Fruit fly (Drosophila melanogaster) whole organism, embryonic: ENCODE measurements around the gene Or19b.
"Not testable (repeated sequence)": the region's sequence is repeated elsewhere in the genome, so short reads cannot be mapped to it uniquely, and the experiment has no call there.

Experiments
- Awh ChIP-seq: fragments of 200-800 bp; sonication (Bioruptor generic); IDR thresholded peaks from 2 replicates; pipeline ENCODE4, ENCODE4 v1.3.6; 2022; ENCODE audit warnings: missing biosample characterization, missing genetic modification characterization
- CG10147 ChIP-seq: fragments of 200-800 bp; sonication (Bioruptor generic); optimal IDR thresholded peaks from 2 replicates; lab custom pipeline; 2019; ENCODE audit warnings: missing biosample characterization, mild to moderate bottlenecking, missing genetic modification characterization, moderate library complexity
- CG10209 ChIP-seq: fragments of 200-800 bp; sonication (Bioruptor generic); optimal IDR thresholded peaks from 3 replicates; lab custom pipeline; 2017; ENCODE audit warnings: missing biosample characterization, mild to moderate bottlenecking, missing genetic modification characterization, missing genetic modification reagents
- CG10274 ChIP-seq: fragments of 200-800 bp; sonication (Bioruptor generic); optimal IDR thresholded peaks from 3 replicates; lab custom pipeline; 2017; ENCODE audit warnings: missing biosample characterization, mild to moderate bottlenecking, missing genetic modification characterization
- CG11696 ChIP-seq: fragments of 200-800 bp; sonication (Bioruptor generic); IDR thresholded peaks from 2 replicates; pipeline ENCODE4 v1.3.6; 2022; ENCODE audit warnings: missing biosample characterization, missing genetic modification characterization
- CG12744 ChIP-seq: fragments of 200-800 bp; sonication (Bioruptor generic); optimal IDR thresholded peaks from 2 replicates; lab custom pipeline; 2016; ENCODE audit warnings: missing biosample characterization, missing genetic modification characterization
- CG13287 ChIP-seq: fragments of 200-800 bp; sonication (Bioruptor generic); IDR thresholded peaks from 2 replicates; pipeline ENCODE4 v1.3.6; 2022; ENCODE audit warnings: missing biosample characterization, missing genetic modification characterization; ENCODE audit not compliant: partially characterized antibody
- CG14710 ChIP-seq: fragments of 200-800 bp; sonication (Bioruptor generic); optimal IDR thresholded peaks from 3 replicates; lab custom pipeline; 2019; ENCODE audit warnings: missing biosample characterization, mild to moderate bottlenecking, missing genetic modification characterization, moderate library complexity
- CG18476 ChIP-seq: fragments of 200-800 bp; sonication (Bioruptor generic); optimal IDR thresholded peaks from 2 replicates; lab custom pipeline; 2016; ENCODE audit warnings: missing biosample characterization, mild to moderate bottlenecking, missing genetic modification characterization
- CG30431 ChIP-seq: fragments of 200-800 bp; sonication (Bioruptor generic); optimal IDR thresholded peaks from 2 replicates; lab custom pipeline; 2017; ENCODE audit warnings: missing biosample characterization, missing genetic modification characterization
- CG31388 ChIP-seq: fragments of 200-800 bp; sonication (Bioruptor generic); optimal IDR thresholded peaks from 2 replicates; lab custom pipeline; 2016; ENCODE audit warnings: missing biosample characterization, missing genetic modification characterization
- CG3163 ChIP-seq: fragments of 200-800 bp; sonication (Bioruptor generic); optimal IDR thresholded peaks from 3 replicates; lab custom pipeline; 2016; ENCODE audit warnings: missing biosample characterization, missing genetic modification characterization
- CG3838 ChIP-seq: fragments of 200-800 bp; sonication (Bioruptor generic); optimal IDR thresholded peaks from 3 replicates; lab custom pipeline; 2016; ENCODE audit warnings: missing biosample characterization, missing genetic modification characterization
- CG4730 ChIP-seq: fragments of 200-800 bp; sonication (Bioruptor generic); IDR thresholded peaks from 2 replicates; pipeline ENCODE4 v1.3.6; 2022; ENCODE audit warnings: missing biosample characterization, missing genetic modification characterization
- CG5953 ChIP-seq: fragments of 200-800 bp; sonication (Bioruptor generic); IDR thresholded peaks from 2 replicates; pipeline ENCODE4 v1.3.6; 2022; ENCODE audit warnings: missing biosample characterization, missing genetic modification characterization
- CG6272 ChIP-seq: fragments of 200-800 bp; sonication (Bioruptor generic); IDR thresholded peaks from 2 replicates; pipeline ENCODE4 v1.3.6; 2022; ENCODE audit warnings: missing biosample characterization, missing genetic modification characterization
- Deaf1 ChIP-seq: fragments of 200-800 bp; optimal IDR thresholded peaks from 3 replicates; lab custom pipeline; 2019; ENCODE audit warnings: missing biosample characterization, mild to moderate bottlenecking, missing genetic modification characterization, moderate library complexity
- Hr39 ChIP-seq: fragments of >200 bp; optimal IDR thresholded peaks from 2 replicates; lab custom pipeline; 2017
- Hr51 ChIP-seq, 2 experiments: fragments of 200-800 bp; sonication (Bioruptor generic); optimal IDR thresholded peaks; 2 replicates in 1 of 2; 3 replicates in 1 of 2; lab custom pipeline; 2016 to 2018; ENCODE audit warnings: missing biosample characterization in 2 of 2, missing genetic modification characterization in 2 of 2, mild to moderate bottlenecking in 1 of 2, moderate library complexity in 1 of 2
- Jarid2 ChIP-seq: fragments of 200-800 bp; sonication (Bioruptor generic); optimal IDR thresholded peaks from 3 replicates; lab custom pipeline; 2017; ENCODE audit warnings: mild to moderate bottlenecking, missing biosample characterization, missing genetic modification reagents, missing genetic modification characterization
- Nf-YC ChIP-seq: fragments of 200-800 bp; optimal IDR thresholded peaks from 3 replicates; lab custom pipeline; 2019; ENCODE audit warnings: missing biosample characterization, mild to moderate bottlenecking, missing genetic modification characterization, moderate library complexity
- PHDP ChIP-seq: fragments of 200-800 bp; sonication (Bioruptor generic); optimal IDR thresholded peaks from 3 replicates; lab custom pipeline; 2018; ENCODE audit warnings: missing biosample characterization, mild to moderate bottlenecking, missing genetic modification characterization, moderate library complexity
- Spps ChIP-seq: fragments of 200-800 bp; sonication (Bioruptor generic); optimal IDR thresholded peaks from 2 replicates; lab custom pipeline; 2018; ENCODE audit warnings: missing biosample characterization, mild to moderate bottlenecking, missing genetic modification characterization
- Trl ChIP-seq, 3 experiments: fragments of >200 bp in 2 of 3; fragments of 200-800 bp in 1 of 3; sonication (Bioruptor generic) in 1 of 3; optimal IDR thresholded peaks; 2 replicates in 1 of 3; 3 replicates in 2 of 3; lab custom pipeline; 2016 to 2017; ENCODE audit warnings: missing biosample characterization in 1 of 3, missing genetic modification characterization in 1 of 3
- abd-A ChIP-seq: fragments of 200-800 bp; sonication (Bioruptor generic); optimal IDR thresholded peaks from 3 replicates; lab custom pipeline; 2019; ENCODE audit warnings: missing biosample characterization, mild to moderate bottlenecking, missing genetic modification characterization, moderate library complexity
- cas ChIP-seq: fragments of 200-800 bp; sonication (Bioruptor generic); IDR thresholded peaks from 2 replicates; pipeline ENCODE4 v1.3.6; 2022; ENCODE audit warnings: missing biosample characterization, missing genetic modification characterization
- dan ChIP-seq: fragments of 200-800 bp; sonication (Bioruptor generic); IDR thresholded peaks from 2 replicates; pipeline ENCODE4 v1.3.6; 2022; ENCODE audit warnings: missing biosample characterization, missing genetic modification characterization
- ham ChIP-seq: fragments of 200-800 bp; sonication (Bioruptor generic); IDR thresholded peaks from 2 replicates; pipeline ENCODE4 v1.3.6; 2022; ENCODE audit warnings: missing biosample characterization, missing genetic modification characterization
- her ChIP-seq: fragments of 200-800 bp; sonication (Bioruptor generic); optimal IDR thresholded peaks from 2 replicates; lab custom pipeline; 2016; ENCODE audit warnings: missing biosample characterization, missing genetic modification characterization
- knrl ChIP-seq: fragments of 200-800 bp; sonication (Bioruptor generic); IDR thresholded peaks from 3 replicates; pipeline ENCODE4 v1.3.6; 2022; ENCODE audit warnings: missing biosample characterization, missing genetic modification characterization; ENCODE audit not compliant: partially characterized antibody
- nerfin-1 ChIP-seq: fragments of 200-800 bp; sonication (Bioruptor generic); optimal IDR thresholded peaks from 3 replicates; lab custom pipeline; 2019; ENCODE audit warnings: missing biosample characterization, mild to moderate bottlenecking, missing genetic modification characterization, moderate library complexity
- pros ChIP-seq: fragments of 200-800 bp; sonication (Bioruptor generic); optimal IDR thresholded peaks from 3 replicates; lab custom pipeline; 2019; ENCODE audit warnings: missing biosample characterization, mild to moderate bottlenecking, missing genetic modification characterization, moderate library complexity
- rib ChIP-seq: fragments of 200-800 bp; sonication (Bioruptor generic); IDR thresholded peaks from 2 replicates; pipeline ENCODE4 v1.3.6; 2022; ENCODE audit warnings: missing biosample characterization, missing genetic modification characterization
- sc ChIP-seq, 3 experiments: fragments of >200 bp in 2 of 3; fragments of 200-800 bp in 1 of 3; sonication (Bioruptor generic) in 1 of 3; optimal IDR thresholded peaks; 2 replicates in 2 of 3; 3 replicates in 1 of 3; lab custom pipeline; 2017; ENCODE audit warnings: mild to moderate bottlenecking in 1 of 3, missing biosample characterization in 1 of 3, missing genetic modification characterization in 1 of 3, missing genetic modification reagents in 1 of 3
- sens ChIP-seq: fragments of 200-800 bp; sonication (Bioruptor generic); peaks from one replicate; lab custom pipeline; 2016; ENCODE audit warnings: missing biosample characterization, missing genetic modification characterization
- sima ChIP-seq: fragments of 200-800 bp; sonication (Bioruptor generic); optimal IDR thresholded peaks from 2 replicates; lab custom pipeline; 2016; ENCODE audit warnings: missing biosample characterization, missing genetic modification characterization
- tgo ChIP-seq: fragments of 200-800 bp; sonication (Bioruptor generic); IDR thresholded peaks from 3 replicates; pipeline ENCODE4 v1.3.6; 2022; ENCODE audit warnings: missing biosample characterization, missing genetic modification characterization
- zen2 ChIP-seq: fragments of 200-800 bp; sonication (Bioruptor generic); IDR thresholded peaks from 3 replicates; pipeline ENCODE4 v1.3.6; 2022; ENCODE audit warnings: missing biosample characterization, missing genetic modification characterization; ENCODE audit not compliant: partially characterized antibody
- zfh2 ChIP-seq: fragments of 200-800 bp; sonication (Bioruptor generic); optimal IDR thresholded peaks from 2 replicates; lab custom pipeline; 2016; ENCODE audit warnings: missing biosample characterization, missing genetic modification characterization

Gene Or19b

dm6 chrX:20094098-20094497, at the start of gene Or19b:
Gene Or19b, plus strand, starts transcription at chrX:20094398.
- TF ChIP-seq rib (GFP tag; lab: Robert Waterston, UW); cas (GFP tag; lab: Robert Waterston, UW); CG3838 (GFP tag; lab: Kevin White, UChicago): not testable (repeated sequence)
- TF ChIP-seq, all 482 proteins: peak for 0; not testable (repeated sequence) for 482

DNA sequence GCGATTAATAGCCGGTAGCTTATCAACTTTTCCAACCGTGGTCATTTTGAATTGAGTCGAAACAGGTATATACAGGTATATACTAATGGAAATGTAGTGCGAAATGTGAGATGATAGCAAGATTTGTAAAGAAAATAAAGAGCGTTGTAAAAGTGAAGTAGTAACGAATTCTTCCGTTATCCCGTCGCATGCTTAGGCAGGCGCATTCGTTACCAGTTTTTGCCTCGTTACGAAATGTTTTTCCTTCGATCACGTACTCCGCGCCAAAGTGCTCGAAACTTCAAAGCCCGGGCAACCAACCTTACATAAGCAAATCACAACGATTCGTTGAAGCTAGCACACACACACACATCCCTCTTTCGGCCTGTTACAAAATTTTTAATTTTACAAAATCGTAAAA, 43.2 kb upstream of the Or19b start, which contains the start of gene CG9570:
Gene CG9570, plus strand, starts transcription at position 301 of the 400 bp plus-strand sequence.
- TF ChIP-seq sima (GFP tag; lab: Kevin White, UChicago), result no peak
- TF ChIP-seq dan (GFP tag; lab: Robert Waterston, UW), result no peak
- TF ChIP-seq tgo (GFP tag; lab: Robert Waterston, UW), result no peak
- no peak for TF ChIP-seq sc (optimal IDR thresholded peaks at IDR 0.05; lab: Kevin White, UChicago)
- no peak for TF ChIP-seq sc (GFP tag; optimal IDR thresholded peaks at IDR 0.05; lab: Kevin White, UChicago)
- no peak for TF ChIP-seq CG31388 (GFP tag; lab: Kevin White, UChicago)
- TF ChIP-seq CG13287 (GFP tag; lab: Robert Waterston, UW), result no peak
- no peak for TF ChIP-seq Spps
- TF ChIP-seq CG14710 (tag; lab: Kevin White, UChicago), result no peak
- TF ChIP-seq CG18476 (GFP tag; lab: Kevin White, UChicago), result no peak
- no peak for TF ChIP-seq CG10209 (GFP tag; lab: Kevin White, UChicago)
- no peak for TF ChIP-seq CG12744 (GFP tag; lab: Kevin White, UChicago)

dm6 chrX:20062576-20062975, 31.6 kb upstream of the Or19b start, which contains the start of gene Dop2R:
Gene Dop2R, minus strand, starts transcription at chrX:20062706.
- no peak for TF ChIP-seq Awh (GFP tag; lab: Robert Waterston, UW)
- TF ChIP-seq Jarid2 (GFP tag; lab: Kevin White, UChicago), result peak; percentile 22
- TF ChIP-seq Nf-YC (tag; lab: Kevin White, UChicago), result peak; percentile 23
- peak; percentile 96 for TF ChIP-seq Deaf1 (tag; lab: Kevin White, UChicago)
- no peak for TF ChIP-seq CG6272 (GFP tag; lab: Robert Waterston, UW)
- peak; percentile 56 for TF ChIP-seq CG3163 (GFP tag; lab: Kevin White, UChicago)
- peak; percentile 18 for TF ChIP-seq abd-A
- TF ChIP-seq, all 482 proteins: peak for 5

- TF ChIP-seq knrl (GFP tag; lab: Robert Waterston, UW) (no peak), Hr39 (peak; percentile 95)
Observed at dm6 chrX:20067017-20067416, 27.2 kb upstream of the Or19b start.

- TF ChIP-seq zfh2 (GFP tag; lab: Kevin White, UChicago) (no peak), Deaf1 (tag; lab: Kevin White, UChicago) (peak; percentile 70), CG3163 (GFP tag; lab: Kevin White, UChicago) (peak; percentile 67), Trl (optimal IDR thresholded peaks at IDR 0.05; lab: Kevin White, UChicago) (peak in 1 of 2 experiments; percentile 25), Trl (GFP tag; optimal IDR thresholded peaks at IDR 0.05; lab: Kevin White, UChicago) (no peak), pros (GFP tag; lab: Kevin White, UChicago) (no peak), CG4730 (GFP tag; lab: Robert Waterston, UW) (no peak), PHDP (tag; lab: Kevin White, UChicago) (no peak), abd-A (peak; percentile 14), CG10147 (no peak), Hr51 (GFP tag; optimal IDR thresholded peaks at IDR 0.05; lab: Kevin White, UChicago) (no peak), nerfin-1 (tag; lab: Kevin White, UChicago) (no peak), CG10274 (GFP tag; lab: Kevin White, UChicago) (no peak), CG5953 (GFP tag; lab: Robert Waterston, UW) (no peak), ham (GFP tag; lab: Robert Waterston, UW) (no peak), zen2 (no peak), sens (no peak), her (no peak), CG11696 (no peak), CG30431 (GFP tag; lab: Kevin White, UChicago) (no peak)
Observed at dm6 chrX:20083762-20084161, 10.4 kb upstream of the Or19b start.
